Worm (Caenorhabditis elegans) whole organism, L2 larva: ENCODE measurements around the gene C25H3.16.

Experiments
- R02D3.7 ChIP-seq: fragments of 150-350 bp; optimal IDR thresholded peaks from 2 replicates; lab custom pipeline; 2014; ENCODE audit warnings: missing biosample characterization, missing genetic modification characterization
- ZK546.5 ChIP-seq: sonication (generic microtip); optimal IDR thresholded peaks from 2 replicates; lab custom pipeline; 2017; ENCODE audit warnings: missing biosample characterization, missing genetic modification characterization
- aly-2 ChIP-seq: fragments of 150-350 bp; optimal IDR thresholded peaks from 2 replicates; lab custom pipeline; 2014; ENCODE audit warnings: missing biosample characterization, missing genetic modification characterization
- blmp-1 ChIP-seq: sonication (generic microtip); optimal IDR thresholded peaks from 2 replicates; lab custom pipeline; 2017; ENCODE audit warnings: missing genetic modification characterization, mild to moderate bottlenecking, missing compliant biosample characterization, antibody characterized with exemption, moderate library complexity; ENCODE audit not compliant: insufficient read depth
- dmd-4 ChIP-seq: sonication (generic microtip); optimal IDR thresholded peaks from 2 replicates; lab custom pipeline; 2017; ENCODE audit warnings: missing biosample characterization, missing genetic modification characterization
- nhr-11 ChIP-seq: fragments of 150-350 bp; optimal IDR thresholded peaks from 2 replicates; lab custom pipeline; 2014; ENCODE audit warnings: missing biosample characterization, missing genetic modification characterization
- nhr-25 ChIP-seq: fragments of 150-350 bp; sonication (generic microtip); optimal IDR thresholded peaks from 3 replicates; lab custom pipeline; 2014; ENCODE audit warnings: missing biosample characterization, missing genetic modification characterization
- nhr-77 ChIP-seq: fragments of 150-350 bp; optimal IDR thresholded peaks from 2 replicates; lab custom pipeline; 2014; ENCODE audit warnings: missing biosample characterization, missing genetic modification characterization
- snpc-4 ChIP-seq: fragments of 150-350 bp; optimal IDR thresholded peaks from 2 replicates; lab custom pipeline; 2014; ENCODE audit warnings: missing biosample characterization, missing genetic modification characterization
- unc-62 ChIP-seq: fragments of 150-350 bp; optimal IDR thresholded peaks from 2 replicates; lab custom pipeline; 2014; ENCODE audit warnings: missing biosample characterization, missing genetic modification reagents, missing genetic modification characterization

ce11 chrII:5663180-5663791 is 2.8 kb upstream of the C25H3.16 start:
- no peak for TF ChIP-seq aly-2
- TF ChIP-seq snpc-4 (tag; lab: Kevin White, UChicago): no peak
- TF ChIP-seq ZK546.5 (tag; lab: Kevin White, UChicago): no peak
- no peak for TF ChIP-seq blmp-1 (tag; lab: Kevin White, UChicago)
- no peak for TF ChIP-seq unc-62 (GFP tag; lab: Kevin White, UChicago)
- no peak for TF ChIP-seq dmd-4
- no peak for TF ChIP-seq nhr-11 (tag; lab: Kevin White, UChicago)
- no peak for TF ChIP-seq R02D3.7 (tag; lab: Kevin White, UChicago)
- TF ChIP-seq nhr-25 (tag; lab: Kevin White, UChicago): no peak
- no peak for TF ChIP-seq nhr-77
